Fruit fly (Drosophila melanogaster) whole organism, embryonic: ENCODE measurements around the gene Crtc.
A peak's percentile ranks its signal among the peaks of the same experiment; 100 is the strongest.

Experiments
- BtbVII ChIP-seq: fragments of 200-800 bp; sonication (Bioruptor generic); optimal IDR thresholded peaks from 3 replicates; lab custom pipeline; 2017; ENCODE audit warnings: missing biosample characterization, mild to moderate bottlenecking, missing genetic modification characterization
- C15 ChIP-seq: fragments of 200-800 bp; sonication (Bioruptor generic); IDR thresholded peaks from 3 replicates; pipeline ENCODE4 v1.3.6; 2022; ENCODE audit warnings: missing biosample characterization, missing genetic modification characterization
- CG10274 ChIP-seq: fragments of 200-800 bp; sonication (Bioruptor generic); optimal IDR thresholded peaks from 3 replicates; lab custom pipeline; 2017; ENCODE audit warnings: missing biosample characterization, mild to moderate bottlenecking, missing genetic modification characterization
- CG11085 ChIP-seq: fragments of 200-800 bp; sonication (Bioruptor generic); IDR thresholded peaks from 2 replicates; pipeline ENCODE4 v1.3.6; 2022; ENCODE audit warnings: missing biosample characterization, missing genetic modification characterization
- CG11247 ChIP-seq: fragments of 200-800 bp; sonication (Bioruptor generic); IDR thresholded peaks from 2 replicates; pipeline ENCODE4 v1.3.6; 2022; ENCODE audit warnings: missing biosample characterization, missing genetic modification characterization
- CG11398 ChIP-seq: fragments of 200-800 bp; sonication (Bioruptor generic); optimal IDR thresholded peaks from 2 replicates; lab custom pipeline; 2016; ENCODE audit warnings: missing biosample characterization, missing genetic modification characterization
- CG12071 ChIP-seq: fragments of 200-800 bp; sonication (Bioruptor generic); optimal IDR thresholded peaks from 3 replicates; lab custom pipeline; 2018; ENCODE audit warnings: missing biosample characterization, mild to moderate bottlenecking, missing genetic modification characterization
- CG12769 ChIP-seq: fragments of 200-800 bp; sonication (Bioruptor generic); optimal IDR thresholded peaks from 2 replicates; lab custom pipeline; 2019; ENCODE audit warnings: missing biosample characterization, mild to moderate bottlenecking, missing genetic modification characterization, moderate library complexity
- CG12942 ChIP-seq: fragments of 200-800 bp; sonication (Bioruptor generic); optimal IDR thresholded peaks from 3 replicates; lab custom pipeline; 2016; ENCODE audit warnings: missing biosample characterization, missing genetic modification characterization
- CG13894 ChIP-seq: fragments of 200-800 bp; sonication (Bioruptor generic); optimal IDR thresholded peaks from 3 replicates; lab custom pipeline; 2018; ENCODE audit warnings: missing biosample characterization, mild to moderate bottlenecking, missing genetic modification characterization, moderate library complexity
- CG15479 ChIP-seq: fragments of 200-800 bp; sonication (Bioruptor generic); optimal IDR thresholded peaks from 3 replicates; lab custom pipeline; 2019; ENCODE audit warnings: missing biosample characterization, mild to moderate bottlenecking, missing genetic modification characterization, moderate library complexity
- CG1647 ChIP-seq: fragments of 200-800 bp; sonication (Bioruptor generic); optimal IDR thresholded peaks from 3 replicates; lab custom pipeline; 2016; ENCODE audit warnings: missing biosample characterization, missing genetic modification characterization
- CG17328 ChIP-seq: fragments of 200-800 bp; sonication (Bioruptor generic); IDR thresholded peaks from 2 replicates; pipeline ENCODE4 v1.3.6; 2022; ENCODE audit warnings: missing biosample characterization, missing genetic modification characterization
- CG17612 ChIP-seq: fragments of 200-800 bp; sonication (Bioruptor generic); IDR thresholded peaks from 2 replicates; pipeline ENCODE4 v1.3.6; 2022; ENCODE audit warnings: missing biosample characterization, missing genetic modification characterization
- CG3281 ChIP-seq: fragments of 200-800 bp; sonication (Bioruptor generic); optimal IDR thresholded peaks from 3 replicates; lab custom pipeline; 2017; ENCODE audit warnings: missing biosample characterization, mild to moderate bottlenecking, missing genetic modification characterization
- CG34376 ChIP-seq: fragments of 200-800 bp; sonication (Bioruptor generic); optimal IDR thresholded peaks from 2 replicates; lab custom pipeline; 2018; ENCODE audit warnings: missing biosample characterization, mild to moderate bottlenecking, missing genetic modification characterization
- CG3838 ChIP-seq: fragments of 200-800 bp; sonication (Bioruptor generic); optimal IDR thresholded peaks from 3 replicates; lab custom pipeline; 2016; ENCODE audit warnings: missing biosample characterization, missing genetic modification characterization
- CG4820 ChIP-seq: fragments of 200-800 bp; sonication (Bioruptor generic); optimal IDR thresholded peaks from 3 replicates; lab custom pipeline; 2016; ENCODE audit warnings: missing biosample characterization, missing genetic modification characterization
- CG6854 ChIP-seq: fragments of 200-800 bp; sonication (Bioruptor generic); optimal IDR thresholded peaks from 3 replicates; lab custom pipeline; 2017; ENCODE audit warnings: missing biosample characterization, mild to moderate bottlenecking, missing genetic modification characterization
- CG7963 ChIP-seq: fragments of 200-800 bp; sonication (Bioruptor generic); IDR thresholded peaks from 3 replicates; pipeline ENCODE4 v1.3.6; 2022; ENCODE audit warnings: missing biosample characterization, missing genetic modification characterization; ENCODE audit not compliant: partially characterized antibody
- CG8089 ChIP-seq: fragments of 200-800 bp; sonication (Bioruptor generic); optimal IDR thresholded peaks from 3 replicates; lab custom pipeline; 2016; ENCODE audit warnings: missing biosample characterization, missing genetic modification characterization
- CG8388 ChIP-seq: fragments of 200-800 bp; sonication (Bioruptor generic); optimal IDR thresholded peaks from 2 replicates; lab custom pipeline; 2019; ENCODE audit warnings: missing biosample characterization, mild to moderate bottlenecking, missing genetic modification characterization, moderate library complexity
- CG9727 ChIP-seq: fragments of 200-800 bp; sonication (Bioruptor generic); optimal IDR thresholded peaks from 3 replicates; lab custom pipeline; 2017; ENCODE audit warnings: missing biosample characterization, mild to moderate bottlenecking, missing genetic modification characterization
- CHES-1-like ChIP-seq: fragments of 200-800 bp; sonication (Bioruptor generic); optimal IDR thresholded peaks from 2 replicates; lab custom pipeline; 2016; ENCODE audit warnings: missing biosample characterization, missing genetic modification characterization
- Camta ChIP-seq: fragments of 200-800 bp; sonication (Bioruptor generic); optimal IDR thresholded peaks from 2 replicates; lab custom pipeline; 2016; ENCODE audit warnings: missing biosample characterization, missing genetic modification characterization
- Dbx ChIP-seq: fragments of 200-800 bp; sonication (Bioruptor generic); IDR thresholded peaks from 3 replicates; pipeline ENCODE4 v1.3.6; 2022; ENCODE audit warnings: missing biosample characterization, missing genetic modification characterization
- Doc2 ChIP-seq: fragments of 200-800 bp; sonication (Bioruptor generic); IDR thresholded peaks from 2 replicates; pipeline ENCODE4 v1.3.6; 2022; ENCODE audit warnings: missing biosample characterization, missing genetic modification characterization
- Doc3 ChIP-seq: fragments of 200-800 bp; sonication (Bioruptor generic); IDR thresholded peaks from 3 replicates; pipeline ENCODE4 v1.3.6; 2022; ENCODE audit warnings: missing biosample characterization, missing genetic modification characterization; ENCODE audit not compliant: partially characterized antibody
- Dp ChIP-seq: fragments of 200-800 bp; sonication (Bioruptor generic); optimal IDR thresholded peaks from 2 replicates; lab custom pipeline; 2018; ENCODE audit warnings: missing biosample characterization, mild to moderate bottlenecking, missing genetic modification characterization, moderate library complexity
- Hmx ChIP-seq: fragments of 200-800 bp; sonication (Bioruptor generic); optimal IDR thresholded peaks from 2 replicates; lab custom pipeline; 2016; ENCODE audit warnings: missing biosample characterization, missing genetic modification characterization
- Lim3 ChIP-seq: fragments of 200-800 bp; sonication (Bioruptor generic); IDR thresholded peaks from 2 replicates; pipeline ENCODE4 v1.3.6; 2022; ENCODE audit warnings: missing biosample characterization, missing genetic modification characterization
- Nf-YA ChIP-seq: fragments of 200-800 bp; sonication (Bioruptor generic); IDR thresholded peaks from 2 replicates; pipeline ENCODE4 v1.3.6; 2022; ENCODE audit warnings: missing biosample characterization, missing genetic modification characterization
- PHDP ChIP-seq: fragments of 200-800 bp; sonication (Bioruptor generic); optimal IDR thresholded peaks from 3 replicates; lab custom pipeline; 2018; ENCODE audit warnings: missing biosample characterization, mild to moderate bottlenecking, missing genetic modification characterization, moderate library complexity
- Spps ChIP-seq: fragments of 200-800 bp; sonication (Bioruptor generic); optimal IDR thresholded peaks from 2 replicates; lab custom pipeline; 2018; ENCODE audit warnings: missing biosample characterization, mild to moderate bottlenecking, missing genetic modification characterization
- ato ChIP-seq: fragments of 200-800 bp; sonication (Bioruptor generic); IDR thresholded peaks from 2 replicates; pipeline ENCODE4 v1.3.6; 2022; ENCODE audit warnings: missing biosample characterization, missing genetic modification characterization; ENCODE audit not compliant: partially characterized antibody
- bigmax ChIP-seq: fragments of 200-800 bp; sonication (Bioruptor generic); optimal IDR thresholded peaks from 2 replicates; lab custom pipeline; 2018; ENCODE audit warnings: missing biosample characterization, mild to moderate bottlenecking, missing genetic modification characterization
- cas ChIP-seq: fragments of 200-800 bp; sonication (Bioruptor generic); IDR thresholded peaks from 2 replicates; pipeline ENCODE4 v1.3.6; 2022; ENCODE audit warnings: missing biosample characterization, missing genetic modification characterization
- chif ChIP-seq, 2 experiments: fragments of 200-800 bp; sonication (Bioruptor generic); optimal IDR thresholded peaks; 3 replicates each; lab custom pipeline; 2016; ENCODE audit warnings: missing biosample characterization in 2 of 2, missing genetic modification characterization in 2 of 2
- chinmo ChIP-seq: fragments of 200-800 bp; sonication (Bioruptor generic); IDR thresholded peaks from 4 replicates; pipeline ENCODE4 v1.3.6; 2022; ENCODE audit warnings: missing biosample characterization, missing genetic modification characterization; ENCODE audit not compliant: partially characterized antibody
- chm ChIP-seq: fragments of 200-800 bp; sonication (Bioruptor generic); IDR thresholded peaks from 2 replicates; pipeline ENCODE4 v1.3.6; 2022; ENCODE audit warnings: missing biosample characterization, missing genetic modification characterization
- cwo ChIP-seq: fragments of 200-800 bp; sonication (Bioruptor generic); optimal IDR thresholded peaks from 3 replicates; lab custom pipeline; 2017; ENCODE audit warnings: missing biosample characterization, missing genetic modification characterization, mild to moderate bottlenecking, moderate library complexity, missing genetic modification reagents
- dmrt11E ChIP-seq: fragments of 200-800 bp; sonication (Bioruptor generic); optimal IDR thresholded peaks from 3 replicates; lab custom pipeline; 2018; ENCODE audit warnings: missing biosample characterization, mild to moderate bottlenecking, missing genetic modification characterization, moderate library complexity
- grau ChIP-seq: fragments of 200-800 bp; optimal IDR thresholded peaks from 3 replicates; lab custom pipeline; 2019; ENCODE audit warnings: missing biosample characterization, mild to moderate bottlenecking, missing genetic modification characterization, moderate library complexity
- grn ChIP-seq: fragments of 200-800 bp; sonication (Bioruptor generic); optimal IDR thresholded peaks from 3 replicates; lab custom pipeline; 2017; ENCODE audit warnings: missing biosample characterization, missing genetic modification characterization
- gt ChIP-seq: fragments of 200-800 bp; sonication (Bioruptor generic); IDR thresholded peaks from 2 replicates; pipeline ENCODE4 v1.3.6; 2022; ENCODE audit warnings: missing biosample characterization, missing genetic modification characterization
- jing ChIP-seq: fragments of 200-800 bp; sonication (Bioruptor generic); optimal IDR thresholded peaks from 2 replicates; lab custom pipeline; 2018; ENCODE audit warnings: missing biosample characterization, mild to moderate bottlenecking, missing genetic modification characterization
- lmd ChIP-seq: fragments of 200-800 bp; sonication (Bioruptor generic); IDR thresholded peaks from 2 replicates; pipeline ENCODE4 v1.3.6; 2022; ENCODE audit warnings: missing biosample characterization, missing genetic modification characterization
- mirr ChIP-seq: fragments of 200-800 bp; sonication (Bioruptor generic); optimal IDR thresholded peaks from 3 replicates; lab custom pipeline; 2018; ENCODE audit warnings: missing biosample characterization, mild to moderate bottlenecking, missing genetic modification characterization
- org-1 ChIP-seq: fragments of 200-800 bp; sonication (Bioruptor generic); optimal IDR thresholded peaks from 2 replicates; lab custom pipeline; 2017; ENCODE audit warnings: missing biosample characterization, missing genetic modification characterization
- so ChIP-seq: fragments of 200-800 bp; sonication (Bioruptor generic); IDR thresholded peaks from 3 replicates; pipeline ENCODE4 v1.3.6; 2022; ENCODE audit warnings: missing biosample characterization, missing genetic modification characterization
- yki ChIP-seq: fragments of >200 bp; optimal IDR thresholded peaks from 3 replicates; lab custom pipeline; 2018
- zf30C ChIP-seq: fragments of 200-800 bp; sonication (Bioruptor generic); optimal IDR thresholded peaks from 3 replicates; lab custom pipeline; 2018; ENCODE audit warnings: missing biosample characterization, mild to moderate bottlenecking, missing genetic modification characterization

Crtc gene

DNA sequence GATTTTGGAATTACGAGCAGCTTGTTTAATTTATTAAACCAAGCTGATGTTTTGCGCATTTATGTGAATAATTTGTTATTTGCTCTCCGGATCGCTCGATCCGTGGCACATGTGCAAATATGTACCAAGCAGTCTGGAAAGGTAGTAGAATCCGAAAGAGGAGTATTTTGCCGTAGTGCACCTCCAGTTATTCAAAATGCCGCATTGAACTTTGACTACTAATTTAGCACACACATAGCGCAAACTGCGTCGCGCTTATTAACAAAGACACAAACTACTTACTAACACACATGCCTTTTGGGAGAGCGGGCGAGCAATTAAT, 9.8 kb downstream of the Crtc start (continued):
- TF ChIP-seq so (peak; percentile 63; the same call in 1 of the 3 replicates), CHES-1-like (peak; percentile 51), Camta (GFP tag; lab: Kevin White, UChicago) (peak; percentile 20), Dp (GFP tag; lab: Kevin White, UChicago) (no peak), org-1 (GFP tag; lab: Kevin White, UChicago) (peak; percentile 11), Spps (tag; lab: Kevin White, UChicago) (no peak), Doc2 (GFP tag; lab: Robert Waterston, UW) (no peak), grau (tag; lab: Kevin White, UChicago) (no peak), CG4820 (GFP tag; lab: Kevin White, UChicago) (no peak), CG11247 (0 out of 2 replicates have a peak, but pooled peaks have one; percentile 44), CG1647 (GFP tag; lab: Kevin White, UChicago) (peak; percentile 45), Nf-YA (GFP tag; lab: Robert Waterston, UW) (no peak), Lim3 (GFP tag; lab: Robert Waterston, UW) (no peak), dmrt11E (tag; lab: Kevin White, UChicago) (no peak), lmd (GFP tag; lab: Robert Waterston, UW) (no peak), CG12769 (tag; lab: Kevin White, UChicago) (peak; percentile 84), Doc3 (no peak), CG3838 (GFP tag; lab: Kevin White, UChicago) (no peak), CG8089 (GFP tag; lab: Kevin White, UChicago) (no peak), CG11398 (GFP tag; lab: Kevin White, UChicago) (peak; percentile 41), chif (GFP tag; optimal IDR thresholded peaks at IDR 0.05; lab: Kevin White, UChicago) (no peak), jing (GFP tag; lab: Kevin White, UChicago) (no peak), C15 (GFP tag; lab: Robert Waterston, UW) (no peak), CG15479 (GFP tag; lab: Kevin White, UChicago) (no peak), cwo (peak; percentile 56), CG17612 (GFP tag; lab: Robert Waterston, UW) (no peak), CG3281 (GFP tag; lab: Kevin White, UChicago) (peak; percentile 49), zf30C (GFP tag; lab: Kevin White, UChicago) (no peak), bigmax (no peak), ato (GFP tag; lab: Robert Waterston, UW) (no peak), CG10274 (GFP tag; lab: Kevin White, UChicago) (peak; percentile 11), mirr (peak; percentile 79), CG12942 (GFP tag; lab: Kevin White, UChicago) (no peak), CG34376 (GFP tag; lab: Kevin White, UChicago) (peak; percentile 64), CG6854 (peak; percentile 15), CG12071 (GFP tag; lab: Kevin White, UChicago) (peak; percentile 48), CG17328 (no peak), CG11085 (0 out of 2 replicates have a peak, but pooled peaks have one; percentile 6), gt (no peak), Hmx (no peak), chm (peak; percentile 59; the same call in 1 of the 2 replicates), Dbx (GFP tag; lab: Robert Waterston, UW) (0 out of 3 replicates have a peak, but pooled peaks have one; percentile 47), CG7963 (GFP tag; lab: Robert Waterston, UW) (no peak), BtbVII (GFP tag; lab: Kevin White, UChicago) (peak; percentile 49), PHDP (peak; percentile 40), CG8388 (GFP tag; lab: Kevin White, UChicago) (no peak), yki (lab: Kevin White, UChicago) (no peak), chinmo (GFP tag; lab: Robert Waterston, UW) (peak; percentile 78; the same call in 1 of the 4 replicates), cas (no peak), grn (GFP tag; lab: Kevin White, UChicago) (peak; percentile 1), CG13894 (tag; lab: Kevin White, UChicago) (peak; percentile 84), CG9727 (GFP tag; lab: Kevin White, UChicago) (no peak)
